Worm (Caenorhabditis elegans) whole organism, L4 larva: ENCODE measurements around the gene acl-1.

Source experiments
- D1046.2 ChIP-seq: fragments of 200-800 bp; sonication (Bioruptor generic); IDR thresholded peaks from 2 replicates; pipeline ENCODE4 v1.3.6; 2022; ENCODE audit warnings: missing genetic modification characterization, missing compliant biosample characterization
- F49E8.2 ChIP-seq: sonication (generic microtip); optimal IDR thresholded peaks from 2 replicates; lab custom pipeline; 2016; ENCODE audit warnings: missing compliant biosample characterization, mild to moderate bottlenecking, missing genetic modification characterization, borderline replicate concordance
- T26A8.4 ChIP-seq: fragments of 200-800 bp; sonication (Bioruptor generic); IDR thresholded peaks from 2 replicates; pipeline ENCODE4 v1.3.6; 2022; ENCODE audit warnings: missing genetic modification characterization, missing compliant biosample characterization
- Y105C5A.15 ChIP-seq: fragments of 200-800 bp; sonication (Bioruptor generic); IDR thresholded peaks from 2 replicates; pipeline ENCODE4 v1.3.6; 2022; ENCODE audit warnings: missing genetic modification characterization, missing compliant biosample characterization
- Y5F2A.4 ChIP-seq: fragments of 200-800 bp; sonication (Bioruptor generic); optimal IDR thresholded peaks from 2 replicates; lab custom pipeline; 2018; ENCODE audit warnings: mild to moderate bottlenecking, missing genetic modification characterization, missing compliant biosample characterization
- ZK546.5 ChIP-seq, 2 experiments: sonication (generic microtip); optimal IDR thresholded peaks; 2 replicates each; lab custom pipeline; 2017; ENCODE audit warnings: missing biosample characterization in 2 of 2, missing genetic modification characterization in 2 of 2
- aha-1 ChIP-seq: fragments of 150-350 bp; peaks from one replicate; lab custom pipeline; 2014; ENCODE audit warnings: missing biosample characterization, missing genetic modification characterization
- aly-2 ChIP-seq: sonication (generic microtip); optimal IDR thresholded peaks from 2 replicates; lab custom pipeline; 2018; ENCODE audit warnings: missing biosample characterization, missing genetic modification characterization
- attf-4 ChIP-seq: sonication (generic microtip); optimal IDR thresholded peaks from 3 replicates; lab custom pipeline; 2017; ENCODE audit warnings: missing biosample characterization, missing genetic modification characterization
- ceh-20 ChIP-seq: fragments of 200-800 bp; sonication (Bioruptor generic); IDR thresholded peaks from 2 replicates; pipeline ENCODE4 v1.3.6; 2022; ENCODE audit warnings: missing genetic modification reagents, missing genetic modification characterization, missing compliant biosample characterization
- ceh-32 ChIP-seq: sonication (generic microtip); optimal IDR thresholded peaks from 2 replicates; lab custom pipeline; 2016; ENCODE audit warnings: mild to moderate bottlenecking, missing genetic modification characterization, missing compliant biosample characterization; ENCODE audit not compliant: poor library complexity
- ceh-44 ChIP-seq: fragments of 200-800 bp; sonication (Bioruptor generic); IDR thresholded peaks from 2 replicates; pipeline ENCODE4 v1.3.6; 2022; ENCODE audit warnings: missing genetic modification reagents, missing genetic modification characterization, missing compliant biosample characterization
- ceh-62 ChIP-seq: sonication (generic microtip); optimal IDR thresholded peaks from 2 replicates; lab custom pipeline; 2017; ENCODE audit warnings: missing biosample characterization, missing genetic modification characterization
- ceh-82 ChIP-seq: sonication (generic microtip); optimal IDR thresholded peaks from 2 replicates; lab custom pipeline; 2017; ENCODE audit warnings: missing biosample characterization, missing genetic modification characterization
- daf-16 ChIP-seq, 3 experiments: sonication (generic microtip); optimal IDR thresholded peaks; 2 replicates each; lab custom pipeline; 2016 to 2017; ENCODE audit warnings: missing genetic modification characterization in 3 of 3, missing genetic modification reagents in 3 of 3, mild to moderate bottlenecking in 2 of 3, missing compliant biosample characterization in 2 of 3, missing biosample characterization in 1 of 3, moderate library complexity in 1 of 3
- dmd-6 ChIP-seq: fragments of 200-800 bp; sonication (Bioruptor generic); IDR thresholded peaks from 2 replicates; pipeline ENCODE4 v1.3.6; 2022; ENCODE audit warnings: missing genetic modification reagents, missing genetic modification characterization, missing compliant biosample characterization
- dpl-1 ChIP-seq: fragments of 150-350 bp; optimal IDR thresholded peaks from 2 replicates; lab custom pipeline; 2014; ENCODE audit warnings: missing biosample characterization, missing genetic modification reagents, missing genetic modification characterization
- dve-1 ChIP-seq: sonication (generic microtip); optimal IDR thresholded peaks from 2 replicates; lab custom pipeline; 2017; ENCODE audit warnings: antibody characterized with exemption, mild to moderate bottlenecking, missing genetic modification characterization, missing compliant biosample characterization; ENCODE audit not compliant: insufficient read depth
- egl-43 ChIP-seq: fragments of 200-800 bp; sonication (Bioruptor generic); IDR thresholded peaks from 2 replicates; pipeline ENCODE4 v1.3.6; 2022; ENCODE audit warnings: missing genetic modification reagents, missing genetic modification characterization, missing compliant biosample characterization
- hif-1 ChIP-seq, 2 experiments: sonication (generic microtip); optimal IDR thresholded peaks; 2 replicates each; lab custom pipeline; 2016 to 2017; ENCODE audit warnings: missing compliant biosample characterization in 2 of 2, missing genetic modification characterization in 2 of 2, missing genetic modification reagents in 2 of 2, missing genotype in 2 of 2, mild to moderate bottlenecking in 1 of 2
- hlh-11 ChIP-seq: fragments of 200-800 bp; sonication (Bioruptor generic); optimal IDR thresholded peaks from 2 replicates; lab custom pipeline; 2018; ENCODE audit warnings: mild to moderate bottlenecking, missing genetic modification characterization, missing compliant biosample characterization
- hlh-30 ChIP-seq: sonication (generic microtip); optimal IDR thresholded peaks from 2 replicates; lab custom pipeline; 2017; ENCODE audit warnings: antibody characterized with exemption, mild to moderate bottlenecking, missing genetic modification characterization, missing compliant biosample characterization; ENCODE audit not compliant: insufficient read depth
- hmg-1.1 ChIP-seq: fragments of 200-800 bp; sonication (Bioruptor generic); IDR thresholded peaks from 2 replicates; pipeline ENCODE4 v1.3.6; 2022; ENCODE audit warnings: missing genetic modification reagents, missing genetic modification characterization, missing compliant biosample characterization
- lin-1 ChIP-seq: fragments of 200-800 bp; sonication (Bioruptor generic); IDR thresholded peaks from 2 replicates; pipeline ENCODE4 v1.3.6; 2022; ENCODE audit warnings: missing genetic modification reagents, missing genetic modification characterization, missing compliant biosample characterization
- lin-29 ChIP-seq: fragments of 200-800 bp; sonication (Bioruptor generic); IDR thresholded peaks from 2 replicates; pipeline ENCODE4 v1.3.6; 2022; ENCODE audit warnings: missing genetic modification reagents, missing genetic modification characterization, missing compliant biosample characterization
- lir-3 ChIP-seq: sonication (generic microtip); optimal IDR thresholded peaks from 2 replicates; lab custom pipeline; 2016; ENCODE audit warnings: mild to moderate bottlenecking, missing genetic modification characterization, missing compliant biosample characterization
- madf-5 ChIP-seq, 2 experiments: fragments of 200-800 bp; sonication (Bioruptor generic); IDR thresholded peaks; 2 replicates each; pipeline ENCODE4 v1.3.6; 2022; ENCODE audit warnings: missing compliant biosample characterization in 2 of 2, missing genetic modification characterization in 2 of 2
- madf-9 ChIP-seq: fragments of 200-800 bp; sonication (Bioruptor generic); conservative IDR thresholded peaks from 2 replicates; pipeline ENCODE4 v1.3.6; 2022; ENCODE audit warnings: missing genetic modification reagents, missing genetic modification characterization, missing compliant biosample characterization
- mep-1 ChIP-seq: fragments of 150-350 bp; sonication (generic microtip); optimal IDR thresholded peaks from 3 replicates; lab custom pipeline; 2014; ENCODE audit warnings: missing biosample characterization, missing genetic modification characterization
- mxl-3 ChIP-seq: fragments of 200-800 bp; sonication (Bioruptor generic); optimal IDR thresholded peaks from 2 replicates; lab custom pipeline; 2018; ENCODE audit warnings: mild to moderate bottlenecking, missing genetic modification characterization, missing compliant biosample characterization
- nhr-10 ChIP-seq: fragments of 150-350 bp; optimal IDR thresholded peaks from 2 replicates; lab custom pipeline; 2014; ENCODE audit warnings: missing biosample characterization, missing genetic modification characterization
- nhr-102 ChIP-seq: sonication (generic microtip); optimal IDR thresholded peaks from 2 replicates; lab custom pipeline; 2016; ENCODE audit warnings: mild to moderate bottlenecking, missing genetic modification characterization, moderate library complexity, missing compliant biosample characterization
- nhr-11 ChIP-seq: fragments of 150-350 bp; optimal IDR thresholded peaks from 2 replicates; lab custom pipeline; 2014; ENCODE audit warnings: missing biosample characterization, missing genetic modification characterization
- nhr-111 ChIP-seq: fragments of 200-800 bp; sonication (Bioruptor generic); optimal IDR thresholded peaks from 2 replicates; lab custom pipeline; 2018; ENCODE audit warnings: mild to moderate bottlenecking, missing genetic modification characterization, missing compliant biosample characterization
- nhr-237 ChIP-seq: sonication (generic microtip); optimal IDR thresholded peaks from 2 replicates; lab custom pipeline; 2017; ENCODE audit warnings: missing biosample characterization, missing genetic modification characterization
- nhr-28 ChIP-seq: fragments of 150-350 bp; optimal IDR thresholded peaks from 2 replicates; lab custom pipeline; 2014; ENCODE audit warnings: missing biosample characterization, missing genetic modification characterization
- nhr-42 ChIP-seq: fragments of 200-800 bp; sonication (Bioruptor generic); IDR thresholded peaks from 2 replicates; pipeline ENCODE4 v1.3.6; 2022; ENCODE audit warnings: missing genetic modification characterization, missing compliant biosample characterization
- nhr-77 ChIP-seq: fragments of 150-350 bp; optimal IDR thresholded peaks from 2 replicates; lab custom pipeline; 2014; ENCODE audit warnings: missing biosample characterization, missing genetic modification characterization
- pqm-1 ChIP-seq: sonication (generic microtip); optimal IDR thresholded peaks from 2 replicates; lab custom pipeline; 2017; ENCODE audit warnings: missing biosample characterization, missing genetic modification characterization
- saeg-2 ChIP-seq: fragments of 200-800 bp; sonication (Bioruptor generic); IDR thresholded peaks from 2 replicates; pipeline ENCODE4 v1.3.6; 2022; ENCODE audit warnings: missing genetic modification reagents, missing genetic modification characterization, missing compliant biosample characterization
- sdz-12 ChIP-seq: fragments of 200-800 bp; sonication (Bioruptor generic); optimal IDR thresholded peaks from 2 replicates; lab custom pipeline; 2018; ENCODE audit warnings: mild to moderate bottlenecking, missing genetic modification characterization, missing compliant biosample characterization
- snpc-4 ChIP-seq: fragments of 150-350 bp; optimal IDR thresholded peaks from 2 replicates; lab custom pipeline; 2014; ENCODE audit warnings: missing biosample characterization, missing genetic modification characterization
- spr-1 ChIP-seq: sonication (generic microtip); optimal IDR thresholded peaks from 2 replicates; lab custom pipeline; 2016; ENCODE audit warnings: mild to moderate bottlenecking, missing genetic modification characterization, missing compliant biosample characterization
- spr-3 ChIP-seq: fragments of 200-800 bp; sonication (Bioruptor generic); optimal IDR thresholded peaks from 2 replicates; lab custom pipeline; 2018; ENCODE audit warnings: mild to moderate bottlenecking, missing genetic modification characterization, missing compliant biosample characterization
- tra-1 ChIP-seq: fragments of 200-800 bp; sonication (Bioruptor generic); IDR thresholded peaks from 2 replicates; pipeline ENCODE4 v1.3.6; 2022; ENCODE audit warnings: missing genetic modification reagents, missing genetic modification characterization, missing compliant biosample characterization
- zfp-2 ChIP-seq: sonication (generic microtip); optimal IDR thresholded peaks from 2 replicates; lab custom pipeline; 2016; ENCODE audit warnings: mild to moderate bottlenecking, missing genetic modification characterization, missing compliant biosample characterization
- ztf-11 ChIP-seq: fragments of 150-350 bp; optimal IDR thresholded peaks from 2 replicates; lab custom pipeline; 2014; ENCODE audit warnings: missing biosample characterization, missing genetic modification characterization
- ztf-7 ChIP-seq: fragments of 150-350 bp; optimal IDR thresholded peaks from 2 replicates; lab custom pipeline; 2014; ENCODE audit warnings: missing biosample characterization, missing genetic modification characterization

acl-1 gene

DNA sequence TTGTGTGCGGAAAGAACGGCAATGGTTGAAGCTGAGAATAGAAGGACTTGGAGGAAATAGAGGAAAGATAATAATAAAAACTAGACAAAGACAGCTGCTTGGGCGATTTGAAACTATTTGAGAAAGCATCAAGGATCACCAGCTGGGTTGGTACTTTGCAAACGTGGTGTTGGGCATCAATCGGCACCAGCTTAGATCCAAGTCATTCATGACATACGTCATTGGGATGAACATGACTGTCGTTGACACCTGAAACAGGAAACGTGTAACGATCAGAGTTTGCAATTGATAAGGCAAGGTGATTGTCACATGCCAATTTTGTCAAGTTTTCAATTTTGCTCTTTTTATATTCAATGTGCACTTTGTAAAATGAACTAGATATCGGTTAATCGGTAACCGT is 7.2 kb upstream of the acl-1 start (continued):
- no peak for TF ChIP-seq ceh-32
- TF ChIP-seq mep-1 (tag; lab: Kevin White, UChicago): no peak
- TF ChIP-seq nhr-102 (tag; lab: Kevin White, UChicago): peak; percentile 78
- peak; percentile 78 for TF ChIP-seq T26A8.4 (GFP tag; lab: Robert Waterston, UW)
- no peak for TF ChIP-seq hmg-1.1 (GFP tag; lab: Robert Waterston, UW)
- TF ChIP-seq Y5F2A.4: no peak
- peak; percentile 66 for TF ChIP-seq mxl-3 (GFP tag; lab: Kevin White, UChicago)
- TF ChIP-seq spr-1 (tag; lab: Kevin White, UChicago): peak; percentile 38
- peak; percentile 83 for TF ChIP-seq tra-1
- TF ChIP-seq hlh-30 (tag; lab: Kevin White, UChicago): peak; percentile 64
- TF ChIP-seq pqm-1 (tag; lab: Kevin White, UChicago): peak; percentile 50
- TF ChIP-seq dpl-1: peak; percentile 24
- TF ChIP-seq ZK546.5 (tag; optimal IDR thresholded peaks at IDR 0.05; lab: Kevin White, UChicago): no peak
- TF ChIP-seq aly-2 (tag; lab: Kevin White, UChicago): no peak
- TF ChIP-seq madf-5 (GFP tag; IDR thresholded peaks at IDR 0.05; lab: Robert Waterston, UW): no peak
- TF ChIP-seq egl-43 (GFP tag; lab: Robert Waterston, UW): no peak
- TF ChIP-seq nhr-42 (GFP tag; lab: Robert Waterston, UW): peak; percentile 18; the same call in 1 of the 2 replicates
- TF ChIP-seq nhr-237: no peak
- no peak for TF ChIP-seq ceh-62 (tag; lab: Kevin White, UChicago)
- TF ChIP-seq ztf-7 (tag; lab: Kevin White, UChicago): no peak

DNA sequence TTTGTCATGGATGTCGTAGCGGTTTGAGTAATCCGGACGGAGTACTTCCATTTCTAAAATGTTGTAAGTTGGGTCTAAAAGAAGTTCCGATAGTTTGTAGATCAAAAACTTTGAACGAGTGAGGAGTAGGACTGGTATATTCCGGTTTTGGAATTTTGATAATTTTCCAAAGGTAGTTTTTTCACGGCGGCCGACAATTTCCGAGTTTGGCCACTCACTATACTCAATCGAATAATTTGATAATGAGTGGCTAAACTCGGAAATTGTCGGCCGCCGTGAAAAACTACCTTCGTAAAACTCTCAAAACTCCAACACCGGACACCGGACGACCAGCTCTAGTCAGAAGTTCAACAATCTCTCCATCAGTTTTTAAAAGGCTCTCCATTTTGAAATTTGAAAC is 5.4 kb upstream of the acl-1 start:
- TF ChIP-seq ZK546.5 (tag; optimal IDR thresholded peaks at IDR 0.05; lab: Kevin White, UChicago) (no peak), nhr-10 (tag; lab: Kevin White, UChicago) (no peak), nhr-77 (tag; lab: Kevin White, UChicago) (no peak), lir-3 (no peak), saeg-2 (no peak), lin-29 (GFP tag; lab: Robert Waterston, UW) (no peak), nhr-42 (GFP tag; lab: Robert Waterston, UW) (no peak), sdz-12 (GFP tag; lab: Kevin White, UChicago) (no peak), nhr-111 (GFP tag; lab: Kevin White, UChicago) (no peak), ztf-11 (tag; lab: Kevin White, UChicago) (no peak), hlh-11 (no peak), madf-9 (GFP tag; lab: Robert Waterston, UW) (no peak), T26A8.4 (GFP tag; lab: Robert Waterston, UW) (no peak), ceh-82 (tag; lab: Kevin White, UChicago) (no peak), zfp-2 (tag; lab: Kevin White, UChicago) (no peak), dve-1 (tag; lab: Kevin White, UChicago) (no peak), ceh-44 (GFP tag; lab: Robert Waterston, UW) (no peak), Y105C5A.15 (GFP tag; lab: Robert Waterston, UW) (no peak), nhr-11 (tag; lab: Kevin White, UChicago) (no peak)
- TF ChIP-seq, all 104 proteins: peak for 0

DNA sequence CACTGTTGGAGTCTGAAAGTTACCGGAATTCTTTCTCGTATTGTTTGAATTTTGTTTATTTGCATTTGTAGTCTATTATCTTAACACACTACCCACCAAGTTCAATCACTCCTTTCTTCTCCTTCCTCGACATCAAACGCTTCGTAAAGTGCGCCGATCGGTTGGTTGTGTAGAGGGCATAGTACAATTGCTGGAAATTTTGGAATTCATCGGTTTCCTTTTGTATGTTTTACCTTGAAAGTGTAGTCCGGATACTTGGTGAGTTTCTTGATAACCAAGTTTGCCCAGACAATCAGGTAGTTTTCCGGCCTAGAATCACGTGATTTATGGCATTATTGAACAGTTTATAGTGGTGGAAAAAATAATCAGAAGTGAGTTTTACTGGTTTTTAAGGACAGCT is 3.1 kb upstream of the acl-1 start:
- TF ChIP-seq ceh-20 (GFP tag; lab: Robert Waterston, UW): no peak
- TF ChIP-seq dve-1 (tag; lab: Kevin White, UChicago): peak; percentile 27
- TF ChIP-seq spr-3 (GFP tag; lab: Kevin White, UChicago): no peak
- TF ChIP-seq sdz-12 (GFP tag; lab: Kevin White, UChicago): no peak
- TF ChIP-seq nhr-42 (GFP tag; lab: Robert Waterston, UW): no peak
- TF ChIP-seq ztf-11 (tag; lab: Kevin White, UChicago): no peak
- no peak for TF ChIP-seq F49E8.2 (tag; lab: Kevin White, UChicago)
- peak; percentile 21; the same call in 1 of the 2 replicates for TF ChIP-seq dmd-6 (GFP tag; lab: Robert Waterston, UW)
- TF ChIP-seq pqm-1 (tag; lab: Kevin White, UChicago): no peak
- TF ChIP-seq daf-16 (GFP tag; optimal IDR thresholded peaks at IDR 0.05; lab: Kevin White, UChicago): no peak
- TF ChIP-seq daf-16 (tag; optimal IDR thresholded peaks at IDR 0.05; lab: Kevin White, UChicago): peak; percentile 17
- TF ChIP-seq nhr-28 (tag; lab: Kevin White, UChicago): peak; percentile 68
- TF ChIP-seq D1046.2 (GFP tag; lab: Robert Waterston, UW): no peak
- no peak for TF ChIP-seq hif-1 (tag; optimal IDR thresholded peaks at IDR 0.05; lab: Kevin White, UChicago)
- TF ChIP-seq aha-1 (tag; lab: Kevin White, UChicago): no peak
- TF ChIP-seq snpc-4 (tag; lab: Kevin White, UChicago): no peak
- no peak for TF ChIP-seq lin-1
- no peak for TF ChIP-seq ZK546.5 (tag; optimal IDR thresholded peaks at IDR 0.05; lab: Kevin White, UChicago)
- TF ChIP-seq attf-4 (tag; lab: Kevin White, UChicago): no peak
- TF ChIP-seq hlh-11: peak; percentile 4
- no peak for TF ChIP-seq zfp-2 (tag; lab: Kevin White, UChicago)
